Worm (Caenorhabditis elegans) whole organism, early embryonic: ENCODE results near the gene csp-2.

Experiments used
- aly-1 ChIP-seq: sonication (generic microtip); optimal IDR thresholded peaks from 2 replicates; lab custom pipeline; 2016; ENCODE audit warnings: missing genetic modification characterization, missing compliant biosample characterization
- ama-1 ChIP-seq: fragments of 150-350 bp; optimal IDR thresholded peaks from 2 replicates; lab custom pipeline; 2014
- ceh-36 ChIP-seq: sonication (generic microtip); optimal IDR thresholded peaks from 2 replicates; lab custom pipeline; 2016; ENCODE audit warnings: missing genetic modification characterization, inconsistent platforms, missing compliant biosample characterization
- ets-7 ChIP-seq: sonication (generic microtip); optimal IDR thresholded peaks from 2 replicates; lab custom pipeline; 2016; ENCODE audit warnings: missing genotype, missing genetic modification characterization, missing compliant biosample characterization
- flt-1 ChIP-seq: fragments of 200-800 bp; sonication (Bioruptor generic); IDR thresholded peaks from 2 replicates; pipeline ENCODE4 v1.3.6; 2022; ENCODE audit warnings: missing genetic modification characterization, missing compliant biosample characterization
- hmbx-1 ChIP-seq: sonication (generic microtip); optimal IDR thresholded peaks from 2 replicates; lab custom pipeline; 2016; ENCODE audit warnings: mild to moderate bottlenecking, missing genetic modification characterization, missing compliant biosample characterization
- hnd-1 ChIP-seq: sonication (generic microtip); optimal IDR thresholded peaks from 2 replicates; lab custom pipeline; 2016; ENCODE audit warnings: missing genetic modification characterization, missing compliant biosample characterization
- sea-1 ChIP-seq: fragments of 200-800 bp; sonication (Bioruptor generic); conservative IDR thresholded peaks from 2 replicates; pipeline ENCODE4 v1.3.6; 2022; ENCODE audit warnings: missing genetic modification characterization, missing compliant biosample characterization

ce11 chrIV:6325772-6326171 lies 18.2 kb downstream of the csp-2 start:
- no peak for TF ChIP-seq ama-1
- TF ChIP-seq hnd-1 (tag; lab: Kevin White, UChicago): no peak
- TF ChIP-seq ceh-36 (tag; lab: Kevin White, UChicago): no peak
- TF ChIP-seq hmbx-1 (tag; lab: Kevin White, UChicago): no peak
- TF ChIP-seq aly-1 (tag; lab: Kevin White, UChicago): no peak
- no peak for TF ChIP-seq flt-1 (GFP tag; lab: Robert Waterston, UW)
- no peak for TF ChIP-seq sea-1
- no peak for TF ChIP-seq ets-7
